Worm (Caenorhabditis elegans) whole organism, young adult: ENCODE data around the gene clec-227.
A peak's percentile ranks its signal among the peaks of the same experiment; 100 is the strongest.

ENCODE experiments used
- B0261.1 ChIP-seq: sonication (generic microtip); optimal IDR thresholded peaks from 2 replicates; lab custom pipeline; 2016; ENCODE audit warnings: mild to moderate bottlenecking, missing genetic modification characterization, moderate library complexity, missing compliant biosample characterization
- B0336.3 ChIP-seq: fragments of 200-800 bp; sonication (Bioruptor generic); IDR thresholded peaks from 2 replicates; pipeline ENCODE4 v1.3.6; 2022; ENCODE audit warnings: missing genetic modification characterization, missing compliant biosample characterization
- F52B5.7 ChIP-seq: sonication (generic microtip); optimal IDR thresholded peaks from 2 replicates; lab custom pipeline; 2016; ENCODE audit warnings: mild to moderate bottlenecking, missing genetic modification characterization, missing compliant biosample characterization
- T07F8.4 ChIP-seq: sonication (generic microtip); optimal IDR thresholded peaks from 2 replicates; lab custom pipeline; 2016; ENCODE audit warnings: mild to moderate bottlenecking, missing genetic modification characterization, moderate library complexity, missing compliant biosample characterization
- Y56A3A.18 ChIP-seq: fragments of 200-800 bp; sonication (Bioruptor generic); IDR thresholded peaks from 2 replicates; pipeline ENCODE4 v1.3.6; 2022; ENCODE audit warnings: missing genetic modification reagents, missing genetic modification characterization, missing compliant biosample characterization
- Y79H2A.3 ChIP-seq: fragments of 200-800 bp; sonication (Bioruptor generic); conservative IDR thresholded peaks from 2 replicates; pipeline ENCODE4 v1.3.6; 2022; ENCODE audit warnings: missing genetic modification reagents, missing genetic modification characterization, missing compliant biosample characterization
- ZK185.1 ChIP-seq: sonication (generic microtip); optimal IDR thresholded peaks from 2 replicates; lab custom pipeline; 2016; ENCODE audit warnings: mild to moderate bottlenecking, missing genetic modification characterization, missing compliant biosample characterization; ENCODE audit not compliant: poor library complexity, severe bottlenecking
- ama-1 ChIP-seq, 3 experiments: fragments of 150-350 bp in 1 of 3; sonication (generic microtip) in 2 of 3; optimal IDR thresholded peaks; 2 replicates each; lab custom pipeline; 2014 to 2018; ENCODE audit warnings: missing biosample characterization in 2 of 3, missing genetic modification characterization in 2 of 3, missing genetic modification reagents in 2 of 3
- aptf-2 ChIP-seq: fragments of 200-800 bp; sonication (Bioruptor generic); conservative IDR thresholded peaks from 2 replicates; pipeline ENCODE4 v1.3.6; 2022; ENCODE audit warnings: missing genetic modification reagents, missing genetic modification characterization, missing compliant biosample characterization
- aptf-3 ChIP-seq: fragments of 200-800 bp; sonication (Bioruptor generic); IDR thresholded peaks from 2 replicates; pipeline ENCODE4 v1.3.6; 2022; ENCODE audit warnings: missing genetic modification characterization, missing compliant biosample characterization
- ccch-3 ChIP-seq: fragments of 200-800 bp; sonication (Bioruptor generic); optimal IDR thresholded peaks from 2 replicates; lab custom pipeline; 2018; ENCODE audit warnings: mild to moderate bottlenecking, missing genetic modification characterization, missing compliant biosample characterization
- ceh-100 ChIP-seq: fragments of 200-800 bp; sonication (Bioruptor generic); IDR thresholded peaks from 2 replicates; pipeline ENCODE4 v1.3.6; 2022; ENCODE audit warnings: missing genetic modification reagents, missing genetic modification characterization, missing compliant biosample characterization
- ceh-40 ChIP-seq: fragments of 200-800 bp; sonication (Bioruptor generic); IDR thresholded peaks from 2 replicates; pipeline ENCODE4 v1.3.6; 2022; ENCODE audit warnings: missing genetic modification characterization, missing compliant biosample characterization
- ceh-58 ChIP-seq: fragments of 200-800 bp; sonication (Bioruptor generic); IDR thresholded peaks from 2 replicates; pipeline ENCODE4 v1.3.6; 2022; ENCODE audit warnings: missing genetic modification characterization, missing compliant biosample characterization
- ceh-79 ChIP-seq: sonication (generic microtip); optimal IDR thresholded peaks from 2 replicates; lab custom pipeline; 2017; ENCODE audit warnings: mild to moderate bottlenecking, missing genetic modification characterization, missing compliant biosample characterization
- chd-7 ChIP-seq: sonication (generic microtip); optimal IDR thresholded peaks from 2 replicates; lab custom pipeline; 2016; ENCODE audit warnings: mild to moderate bottlenecking, missing genetic modification characterization, moderate library complexity, missing compliant biosample characterization
- die-1 ChIP-seq: sonication (generic microtip); optimal IDR thresholded peaks from 2 replicates; lab custom pipeline; 2016; ENCODE audit warnings: missing genotype, mild to moderate bottlenecking, missing genetic modification characterization, missing compliant biosample characterization
- dox-1 ChIP-seq: fragments of 200-800 bp; sonication (Bioruptor generic); IDR thresholded peaks from 2 replicates; pipeline ENCODE4 v1.3.6; 2022; ENCODE audit warnings: missing genetic modification reagents, missing genetic modification characterization, missing compliant biosample characterization
- dpff-1 ChIP-seq: sonication (generic microtip); optimal IDR thresholded peaks from 2 replicates; lab custom pipeline; 2017; ENCODE audit warnings: mild to moderate bottlenecking, missing genetic modification characterization, missing compliant biosample characterization
- efl-1 ChIP-seq: fragments of 150-350 bp; optimal IDR thresholded peaks from 2 replicates; lab custom pipeline; 2014; ENCODE audit warnings: missing biosample characterization, missing genetic modification reagents, missing genetic modification characterization
- egl-44 ChIP-seq: fragments of 200-800 bp; sonication (Bioruptor generic); IDR thresholded peaks from 2 replicates; pipeline ENCODE4 v1.3.6; 2022; ENCODE audit warnings: missing genetic modification reagents, missing genetic modification characterization, missing compliant biosample characterization
- ekl-4 ChIP-seq: fragments of 200-800 bp; sonication (Bioruptor generic); IDR thresholded peaks from 2 replicates; pipeline ENCODE4 v1.3.6; 2022; ENCODE audit warnings: missing genetic modification reagents, missing genetic modification characterization, missing compliant biosample characterization
- fkh-3 ChIP-seq: sonication (generic microtip); optimal IDR thresholded peaks from 2 replicates; lab custom pipeline; 2016; ENCODE audit warnings: mild to moderate bottlenecking, missing genetic modification characterization, missing compliant biosample characterization
- him-1 ChIP-seq: sonication (generic microtip); optimal IDR thresholded peaks from 2 replicates; lab custom pipeline; 2016; ENCODE audit warnings: missing genotype, missing genetic modification reagents, missing genetic modification characterization, missing compliant biosample characterization
- hmg-1.2 ChIP-seq: fragments of 200-800 bp; sonication (Bioruptor generic); IDR thresholded peaks from 2 replicates; pipeline ENCODE4 v1.3.6; 2022; ENCODE audit warnings: missing genetic modification reagents, missing genetic modification characterization, missing compliant biosample characterization
- hmg-20 ChIP-seq: fragments of 200-800 bp; sonication (Bioruptor generic); IDR thresholded peaks from 2 replicates; pipeline ENCODE4 v1.3.6; 2022; ENCODE audit warnings: missing genetic modification reagents, missing genetic modification characterization, missing compliant biosample characterization
- hsf-1 ChIP-seq: fragments of 200-800 bp; sonication (Bioruptor generic); IDR thresholded peaks from 2 replicates; pipeline ENCODE4 v1.3.6; 2022; ENCODE audit warnings: missing genetic modification reagents, missing genetic modification characterization, missing compliant biosample characterization
- lin-35 ChIP-seq, 3 experiments: fragments of 150-350 bp in 2 of 3; sonication (generic microtip) in 1 of 3; optimal IDR thresholded peaks; 2 replicates each; lab custom pipeline; 2014 to 2018; ENCODE audit warnings: missing biosample characterization in 3 of 3, missing genetic modification characterization in 3 of 3, missing genetic modification reagents in 3 of 3
- lin-54 ChIP-seq: fragments of 200-800 bp; sonication (Bioruptor generic); optimal IDR thresholded peaks from 2 replicates; lab custom pipeline; 2018; ENCODE audit warnings: mild to moderate bottlenecking, missing genetic modification characterization, missing compliant biosample characterization
- madf-10 ChIP-seq: sonication (generic microtip); optimal IDR thresholded peaks from 2 replicates; lab custom pipeline; 2016; ENCODE audit warnings: mild to moderate bottlenecking, missing genetic modification characterization, missing compliant biosample characterization
- madf-6 ChIP-seq: fragments of 200-800 bp; sonication (Bioruptor generic); IDR thresholded peaks from 2 replicates; pipeline ENCODE4 v1.3.6; 2022; ENCODE audit warnings: missing genetic modification reagents, missing genetic modification characterization, missing compliant biosample characterization
- madf-8 ChIP-seq: fragments of 200-800 bp; sonication (Bioruptor generic); conservative IDR thresholded peaks from 2 replicates; pipeline ENCODE4 v1.3.6; 2022; ENCODE audit warnings: missing genetic modification reagents, missing genetic modification characterization, missing compliant biosample characterization
- mes-4 ChIP-seq: sonication (generic microtip); optimal IDR thresholded peaks from 2 replicates; lab custom pipeline; 2016; ENCODE audit warnings: missing genotype, missing genetic modification characterization, missing compliant biosample characterization
- nhr-120 ChIP-seq: fragments of 200-800 bp; sonication (Bioruptor generic); IDR thresholded peaks from 2 replicates; pipeline ENCODE4 v1.3.6; 2022; ENCODE audit warnings: missing genetic modification characterization, missing compliant biosample characterization
- nhr-90 ChIP-seq: sonication (generic microtip); optimal IDR thresholded peaks from 2 replicates; lab custom pipeline; 2016; ENCODE audit warnings: missing genotype, mild to moderate bottlenecking, missing genetic modification characterization, missing compliant biosample characterization
- pbrm-1 ChIP-seq: fragments of 200-800 bp; sonication (Bioruptor generic); IDR thresholded peaks from 2 replicates; pipeline ENCODE4 v1.3.6; 2022; ENCODE audit warnings: missing genetic modification reagents, missing genetic modification characterization, missing compliant biosample characterization
- snpc-1.3 ChIP-seq: sonication (generic microtip); optimal IDR thresholded peaks from 2 replicates; lab custom pipeline; 2017; ENCODE audit warnings: missing genetic modification characterization, mild to moderate bottlenecking, missing compliant biosample characterization, antibody characterized with exemption, moderate library complexity, missing genotype, missing genetic modification reagents; ENCODE audit not compliant: insufficient read depth
- snpc-3.4 ChIP-seq: sonication (generic microtip); optimal IDR thresholded peaks from 2 replicates; lab custom pipeline; 2017; ENCODE audit warnings: missing genetic modification characterization, mild to moderate bottlenecking, missing compliant biosample characterization, antibody characterized with exemption, moderate library complexity, missing genotype, missing genetic modification reagents
- snpc-4 ChIP-seq, 5 experiments: fragments of 150-350 bp in 1 of 5; sonication (generic microtip) in 4 of 5; optimal IDR thresholded peaks; 2 replicates each; lab custom pipeline; 2014 to 2018; ENCODE audit warnings: missing genetic modification characterization in 5 of 5, missing biosample characterization in 3 of 5, antibody characterized with exemption in 2 of 5, mild to moderate bottlenecking in 2 of 5, missing compliant biosample characterization in 2 of 5, missing genotype in 2 of 5, moderate library complexity in 2 of 5, missing genetic modification reagents in 1 of 5
- unc-130 ChIP-seq: sonication (generic microtip); optimal IDR thresholded peaks from 2 replicates; lab custom pipeline; 2016; ENCODE audit warnings: missing genetic modification reagents, missing genetic modification characterization, missing compliant biosample characterization
- ztf-26 ChIP-seq: sonication (generic microtip); optimal IDR thresholded peaks from 2 replicates; lab custom pipeline; 2017; ENCODE audit warnings: missing genetic modification characterization, missing compliant biosample characterization
- ztf-3 ChIP-seq: fragments of 200-800 bp; sonication (Bioruptor generic); optimal IDR thresholded peaks from 2 replicates; lab custom pipeline; 2018; ENCODE audit warnings: mild to moderate bottlenecking, missing genetic modification characterization, missing compliant biosample characterization

The clec-227 gene

ce11 chrV:14463087-14463486 lies 9.2 kb upstream of the clec-227 start, which contains the start of gene F08H9.3 (continued):
- TF ChIP-seq dpff-1 (tag; lab: Kevin White, UChicago) (peak; percentile 9), lin-54 (peak; percentile 27), snpc-3.4 (tag; lab: Kevin White, UChicago) (peak; percentile 85), B0336.3 (GFP tag; lab: Robert Waterston, UW) (peak; percentile 52; the same call in 1 of the 2 replicates), hmg-1.2 (GFP tag; lab: Robert Waterston, UW) (peak; percentile 95), Y79H2A.3 (peak; percentile 82)
- TF ChIP-seq, all 124 proteins: peak for 39; not testable (repeated sequence) for 85

ce11 chrV:14464368-14464767 lies 8.0 kb upstream of the clec-227 start, which contains the start of gene F08H9.4:
TSS of gene F08H9.4 (minus strand) at chrV:14464428.
- no peak for TF ChIP-seq him-1 (tag; lab: Kevin White, UChicago)
- no peak for TF ChIP-seq ceh-40 (GFP tag; lab: Robert Waterston, UW)
- no peak for TF ChIP-seq ztf-3 (GFP tag; lab: Kevin White, UChicago)
- no peak for TF ChIP-seq ceh-58 (GFP tag; lab: Robert Waterston, UW)
- no peak for TF ChIP-seq fkh-3 (tag; lab: Kevin White, UChicago)
- TF ChIP-seq unc-130 = no peak
- TF ChIP-seq nhr-120 (GFP tag; lab: Robert Waterston, UW) = no peak
- TF ChIP-seq ztf-26 (tag; lab: Kevin White, UChicago) = no peak

- peak; percentile 93 for TF ChIP-seq hmg-1.2 (GFP tag; lab: Robert Waterston, UW)
- peak; percentile 46 for TF ChIP-seq madf-8 (GFP tag; lab: Robert Waterston, UW)
- peak; percentile 48; the same call in 1 of the 2 replicates for TF ChIP-seq Y56A3A.18 (GFP tag; lab: Robert Waterston, UW)
- peak; percentile 17 for TF ChIP-seq mes-4 (tag; lab: Kevin White, UChicago)
- 0 out of 2 replicates have a peak, but pooled peaks have one; percentile 42 for TF ChIP-seq ceh-100 (GFP tag; lab: Robert Waterston, UW)
- 0 out of 2 replicates have a peak, but pooled peaks have one; percentile 29 for TF ChIP-seq egl-44 (GFP tag; lab: Robert Waterston, UW)
- 0 out of 2 replicates have a peak, but pooled peaks have one; percentile 15 for TF ChIP-seq ceh-40 (GFP tag; lab: Robert Waterston, UW)
- no peak for TF ChIP-seq nhr-90
- peak; percentile 34 for TF ChIP-seq chd-7
- peak; percentile 32 for TF ChIP-seq die-1 (tag; lab: Kevin White, UChicago)
- peak; percentile 94 for TF ChIP-seq snpc-4 (GFP tag; optimal IDR thresholded peaks at IDR 0.05; lab: Kevin White, UChicago)
- peak; percentile 93 to 99 (median 98) for TF ChIP-seq snpc-4 (tag; optimal IDR thresholded peaks at IDR 0.05; lab: Kevin White, UChicago)
- peak; percentile 37; the same call in 1 of the 2 replicates for TF ChIP-seq ekl-4 (GFP tag; lab: Robert Waterston, UW)
- no peak for TF ChIP-seq T07F8.4 (tag; lab: Kevin White, UChicago)
- TF ChIP-seq hsf-1 (GFP tag; lab: Robert Waterston, UW) = 0 out of 2 replicates have a peak, but pooled peaks have one; percentile 25
- TF ChIP-seq pbrm-1 = peak; percentile 79
- TF ChIP-seq aptf-2 (GFP tag; lab: Robert Waterston, UW) = peak; percentile 64; the same call in 1 of the 2 replicates
- TF ChIP-seq snpc-1.3 = peak; percentile 39
- peak; percentile 79 for TF ChIP-seq him-1 (tag; lab: Kevin White, UChicago)
- TF ChIP-seq B0261.1 (tag; lab: Kevin White, UChicago) = peak; percentile 17
- no peak for TF ChIP-seq aptf-3
- TF ChIP-seq lin-35 (GFP tag; optimal IDR thresholded peaks at IDR 0.05; lab: Kevin White, UChicago) = no peak
- no peak for TF ChIP-seq ceh-79 (tag; lab: Kevin White, UChicago)
- peak; percentile 83 for TF ChIP-seq madf-6
- no peak for TF ChIP-seq F52B5.7 (tag; lab: Kevin White, UChicago)
- TF ChIP-seq madf-10 = peak; percentile 12
- TF ChIP-seq ama-1 (optimal IDR thresholded peaks at IDR 0.05; lab: Kevin White, UChicago) = no peak
- no peak for TF ChIP-seq ama-1 (GFP tag; optimal IDR thresholded peaks at IDR 0.05; lab: Kevin White, UChicago)
- TF ChIP-seq ccch-3 (GFP tag; lab: Kevin White, UChicago) = no peak
- TF ChIP-seq ZK185.1 = peak; percentile 13
- 0 out of 2 replicates have a peak, but pooled peaks have one; percentile 42 for TF ChIP-seq Y79H2A.3
- TF ChIP-seq efl-1 (GFP tag; lab: Kevin White, UChicago) = no peak
- peak; percentile 88 for TF ChIP-seq dox-1 (GFP tag; lab: Robert Waterston, UW)
- 0 out of 2 replicates have a peak, but pooled peaks have one; percentile 45 for TF ChIP-seq hmg-20 (GFP tag; lab: Robert Waterston, UW)
Measured at ce11 chrV:14468196-14468874, 4.0 kb upstream of the clec-227 start, which contains the start of gene srz-97. TSS of gene srz-97 (minus strand) at chrV:14468246.
